Fruit fly (Drosophila melanogaster) whole organism, embryonic: Measurements from ENCODE around the gene CG31089.

Experiments
- CG10274 ChIP-seq: fragments of 200-800 bp; sonication (Bioruptor generic); optimal IDR thresholded peaks from 3 replicates; lab custom pipeline; 2017; ENCODE audit warnings: missing biosample characterization, mild to moderate bottlenecking, missing genetic modification characterization
- CG11456 ChIP-seq: fragments of 200-800 bp; sonication (Bioruptor generic); IDR thresholded peaks from 3 replicates; pipeline ENCODE4 v1.3.6; 2022; ENCODE audit warnings: missing biosample characterization, missing genetic modification characterization
- CG11696 ChIP-seq: fragments of 200-800 bp; sonication (Bioruptor generic); IDR thresholded peaks from 2 replicates; pipeline ENCODE4 v1.3.6; 2022; ENCODE audit warnings: missing biosample characterization, missing genetic modification characterization
- CG12155 ChIP-seq: fragments of 200-800 bp; sonication (Bioruptor generic); optimal IDR thresholded peaks from 3 replicates; lab custom pipeline; 2016; ENCODE audit warnings: missing biosample characterization, missing genetic modification characterization
- CG12219 ChIP-seq: fragments of 200-800 bp; sonication (Bioruptor generic); optimal IDR thresholded peaks from 3 replicates; lab custom pipeline; 2018; ENCODE audit warnings: missing biosample characterization, mild to moderate bottlenecking, missing genetic modification characterization
- CG12744 ChIP-seq: fragments of 200-800 bp; sonication (Bioruptor generic); optimal IDR thresholded peaks from 2 replicates; lab custom pipeline; 2016; ENCODE audit warnings: missing biosample characterization, missing genetic modification characterization
- CG14014 ChIP-seq: fragments of 200-800 bp; sonication (Bioruptor generic); IDR thresholded peaks from 2 replicates; pipeline ENCODE4 v1.3.6; 2022; ENCODE audit warnings: missing biosample characterization, missing genetic modification characterization
- CG15269 ChIP-seq: fragments of 200-800 bp; sonication (Bioruptor generic); optimal IDR thresholded peaks from 2 replicates; lab custom pipeline; 2018; ENCODE audit warnings: missing biosample characterization, mild to moderate bottlenecking, missing genetic modification characterization, moderate library complexity
- CG17186 ChIP-seq: fragments of 200-800 bp; sonication (Bioruptor generic); optimal IDR thresholded peaks from 3 replicates; lab custom pipeline; 2017; ENCODE audit warnings: missing biosample characterization, missing genetic modification reagents, missing genetic modification characterization
- CG2202 ChIP-seq: fragments of 200-800 bp; sonication (Bioruptor generic); optimal IDR thresholded peaks from 2 replicates; lab custom pipeline; 2018; ENCODE audit warnings: missing biosample characterization, mild to moderate bottlenecking, missing genetic modification characterization
- CG2875 ChIP-seq: fragments of 200-800 bp; sonication (Bioruptor generic); optimal IDR thresholded peaks from 2 replicates; lab custom pipeline; 2017; ENCODE audit warnings: missing biosample characterization, mild to moderate bottlenecking, missing genetic modification characterization, missing genetic modification reagents
- CG34376 ChIP-seq: fragments of 200-800 bp; sonication (Bioruptor generic); optimal IDR thresholded peaks from 2 replicates; lab custom pipeline; 2018; ENCODE audit warnings: missing biosample characterization, mild to moderate bottlenecking, missing genetic modification characterization
- CG4404 ChIP-seq: fragments of 200-800 bp; sonication (Bioruptor generic); IDR thresholded peaks from 2 replicates; pipeline ENCODE4 v1.3.6; 2022; ENCODE audit warnings: missing biosample characterization, missing genetic modification characterization
- CG7271 ChIP-seq: fragments of 200-800 bp; sonication (Bioruptor generic); optimal IDR thresholded peaks from 2 replicates; lab custom pipeline; 2018; ENCODE audit warnings: missing biosample characterization, mild to moderate bottlenecking, missing genetic modification characterization, moderate library complexity
- CG7357 ChIP-seq: fragments of 200-800 bp; sonication (Bioruptor generic); IDR thresholded peaks from 3 replicates; pipeline ENCODE4 v1.3.6; 2022; ENCODE audit warnings: missing biosample characterization, missing genetic modification characterization
- CG8281 ChIP-seq: fragments of 200-800 bp; sonication (Bioruptor generic); optimal IDR thresholded peaks from 2 replicates; lab custom pipeline; 2018; ENCODE audit warnings: missing biosample characterization, mild to moderate bottlenecking, missing genetic modification characterization, moderate library complexity
- CG9215 ChIP-seq: fragments of 200-800 bp; sonication (Bioruptor generic); IDR thresholded peaks from 2 replicates; pipeline ENCODE4 v1.3.6; 2022; ENCODE audit warnings: missing biosample characterization, missing genetic modification characterization
- CkIIα-i1 ChIP-seq: fragments of 200-800 bp; sonication (Bioruptor generic); IDR thresholded peaks from 2 replicates; pipeline ENCODE4 v1.3.6; 2022; ENCODE audit warnings: missing biosample characterization, missing genetic modification characterization
- Dp ChIP-seq: fragments of 200-800 bp; sonication (Bioruptor generic); optimal IDR thresholded peaks from 2 replicates; lab custom pipeline; 2018; ENCODE audit warnings: missing biosample characterization, mild to moderate bottlenecking, missing genetic modification characterization, moderate library complexity
- Dref ChIP-seq: fragments of 200-800 bp; sonication (Bioruptor generic); IDR thresholded peaks from 2 replicates; pipeline ENCODE4 v1.3.6; 2022; ENCODE audit warnings: missing biosample characterization, missing genetic modification characterization
- HLH3B ChIP-seq: fragments of 200-800 bp; sonication (Bioruptor generic); IDR thresholded peaks from 2 replicates; pipeline ENCODE4 v1.3.6; 2022; ENCODE audit warnings: missing biosample characterization, missing genetic modification characterization
- NK7.1 ChIP-seq: fragments of 200-800 bp; sonication (Bioruptor generic); optimal IDR thresholded peaks from 3 replicates; lab custom pipeline; 2016; ENCODE audit warnings: missing biosample characterization, missing genetic modification characterization
- Ptx1 ChIP-seq: fragments of 200-800 bp; sonication (Bioruptor generic); IDR thresholded peaks from 2 replicates; pipeline ENCODE4 v1.3.6; 2022; ENCODE audit warnings: missing biosample characterization, missing genetic modification characterization
- Side ChIP-seq: fragments of 200-800 bp; sonication (Bioruptor generic); optimal IDR thresholded peaks from 2 replicates; lab custom pipeline; 2016; ENCODE audit warnings: missing biosample characterization, missing genetic modification characterization
- Vsx1 ChIP-seq: fragments of 200-800 bp; sonication (Bioruptor generic); optimal IDR thresholded peaks from 2 replicates; lab custom pipeline; 2017; ENCODE audit warnings: missing biosample characterization, mild to moderate bottlenecking, missing genetic modification characterization, missing genetic modification reagents
- Xbp1 ChIP-seq: fragments of 200-800 bp; sonication (Bioruptor generic); optimal IDR thresholded peaks from 3 replicates; lab custom pipeline; 2016; ENCODE audit warnings: missing biosample characterization, mild to moderate bottlenecking, missing genetic modification characterization
- ara ChIP-seq: fragments of 200-800 bp; sonication (Bioruptor generic); IDR thresholded peaks from 2 replicates; pipeline ENCODE4 v1.3.6; 2022; ENCODE audit warnings: missing biosample characterization, missing genetic modification characterization
- bbx ChIP-seq: fragments of 200-800 bp; sonication (Bioruptor generic); IDR thresholded peaks from 2 replicates; pipeline ENCODE4 v1.3.6; 2022; ENCODE audit warnings: missing biosample characterization, missing genetic modification characterization; ENCODE audit not compliant: partially characterized antibody
- caup ChIP-seq: fragments of 200-800 bp; sonication (Bioruptor generic); optimal IDR thresholded peaks from 3 replicates; lab custom pipeline; 2017; ENCODE audit warnings: missing biosample characterization, mild to moderate bottlenecking, missing genetic modification characterization, moderate library complexity; ENCODE audit not compliant: severe bottlenecking
- chif ChIP-seq, 2 experiments: fragments of 200-800 bp; sonication (Bioruptor generic); optimal IDR thresholded peaks; 3 replicates each; lab custom pipeline; 2016; ENCODE audit warnings: missing biosample characterization in 2 of 2, missing genetic modification characterization in 2 of 2
- emc ChIP-seq: fragments of 200-800 bp; sonication (Bioruptor generic); optimal IDR thresholded peaks from 2 replicates; lab custom pipeline; 2016; ENCODE audit warnings: missing biosample characterization, missing genetic modification characterization
- en ChIP-seq: fragments of 200-800 bp; sonication (Bioruptor generic); optimal IDR thresholded peaks from 2 replicates; lab custom pipeline; 2016; ENCODE audit warnings: missing biosample characterization, missing genetic modification characterization
- eve ChIP-seq, 2 experiments: fragments of >200 bp; optimal IDR thresholded peaks; 2 replicates each; lab custom pipeline; 2017; ENCODE audit warnings: missing biosample characterization in 2 of 2, missing genetic modification characterization in 2 of 2
- fu2 ChIP-seq: fragments of 200-800 bp; sonication (Bioruptor generic); optimal IDR thresholded peaks from 2 replicates; lab custom pipeline; 2016; ENCODE audit warnings: missing biosample characterization, missing genetic modification characterization
- lmd ChIP-seq: fragments of 200-800 bp; sonication (Bioruptor generic); IDR thresholded peaks from 2 replicates; pipeline ENCODE4 v1.3.6; 2022; ENCODE audit warnings: missing biosample characterization, missing genetic modification characterization
- nau ChIP-seq: fragments of 200-800 bp; sonication (Bioruptor generic); optimal IDR thresholded peaks from 3 replicates; lab custom pipeline; 2017; ENCODE audit warnings: missing biosample characterization, mild to moderate bottlenecking, missing genetic modification characterization, missing genetic modification reagents
- nmo ChIP-seq: fragments of 200-800 bp; sonication (Bioruptor generic); optimal IDR thresholded peaks from 2 replicates; lab custom pipeline; 2018; ENCODE audit warnings: missing biosample characterization, mild to moderate bottlenecking, missing genetic modification characterization, moderate library complexity
- org-1 ChIP-seq: fragments of 200-800 bp; sonication (Bioruptor generic); optimal IDR thresholded peaks from 2 replicates; lab custom pipeline; 2017; ENCODE audit warnings: missing biosample characterization, missing genetic modification characterization
- pfk ChIP-seq: fragments of 200-800 bp; sonication (Bioruptor generic); optimal IDR thresholded peaks from 2 replicates; lab custom pipeline; 2018; ENCODE audit warnings: missing biosample characterization, mild to moderate bottlenecking, missing genetic modification characterization, moderate library complexity
- ranshi ChIP-seq: fragments of 200-800 bp; sonication (Bioruptor generic); IDR thresholded peaks from 2 replicates; pipeline ENCODE4 v1.3.6; 2022; ENCODE audit warnings: missing biosample characterization, missing genetic modification characterization
- sens ChIP-seq: fragments of 200-800 bp; sonication (Bioruptor generic); peaks from one replicate; lab custom pipeline; 2016; ENCODE audit warnings: missing biosample characterization, missing genetic modification characterization
- seq ChIP-seq: fragments of 200-800 bp; sonication (Bioruptor generic); IDR thresholded peaks from 2 replicates; pipeline ENCODE4 v1.3.6; 2022; ENCODE audit warnings: missing biosample characterization, missing genetic modification characterization
- sima ChIP-seq: fragments of 200-800 bp; sonication (Bioruptor generic); optimal IDR thresholded peaks from 2 replicates; lab custom pipeline; 2016; ENCODE audit warnings: missing biosample characterization, missing genetic modification characterization
- so ChIP-seq: fragments of 200-800 bp; sonication (Bioruptor generic); IDR thresholded peaks from 3 replicates; pipeline ENCODE4 v1.3.6; 2022; ENCODE audit warnings: missing biosample characterization, missing genetic modification characterization
- sob ChIP-seq: fragments of 200-800 bp; sonication (Bioruptor generic); IDR thresholded peaks from 2 replicates; pipeline ENCODE4 v1.3.6; 2022; ENCODE audit warnings: missing biosample characterization, missing genetic modification characterization
- stwl ChIP-seq: fragments of 200-800 bp; sonication (Bioruptor generic); optimal IDR thresholded peaks from 3 replicates; lab custom pipeline; 2018; ENCODE audit warnings: missing biosample characterization, mild to moderate bottlenecking, missing genetic modification characterization, moderate library complexity
- tin ChIP-seq: fragments of 200-800 bp; sonication (Bioruptor generic); optimal IDR thresholded peaks from 3 replicates; lab custom pipeline; 2016; ENCODE audit warnings: missing biosample characterization, missing genetic modification characterization
- tna ChIP-seq: fragments of 200-800 bp; sonication (Bioruptor generic); IDR thresholded peaks from 2 replicates; pipeline ENCODE4 v1.3.6; 2022; ENCODE audit warnings: missing biosample characterization, missing genetic modification characterization; ENCODE audit not compliant: partially characterized antibody
- trem ChIP-seq: fragments of 200-800 bp; optimal IDR thresholded peaks from 3 replicates; lab custom pipeline; 2019; ENCODE audit warnings: missing biosample characterization, mild to moderate bottlenecking, missing genetic modification characterization, moderate library complexity
- tup ChIP-seq: fragments of 200-800 bp; sonication (Bioruptor generic); optimal IDR thresholded peaks from 2 replicates; lab custom pipeline; 2016; ENCODE audit warnings: missing biosample characterization, mild to moderate bottlenecking, missing genetic modification characterization, moderate library complexity

CG31089 gene

dm6 chr3R:25880198-25880970 lies 22.1 kb upstream of the CG31089 start (continued):
- TF ChIP-seq emc (no peak), nmo (GFP tag; lab: Kevin White, UChicago) (peak; percentile 63), Side (GFP tag; lab: Kevin White, UChicago) (no peak), CG10274 (GFP tag; lab: Kevin White, UChicago) (no peak), CG7271 (tag; lab: Kevin White, UChicago) (no peak), Vsx1 (GFP tag; lab: Kevin White, UChicago) (no peak), CG2202 (tag; lab: Kevin White, UChicago) (no peak), CG8281 (tag; lab: Kevin White, UChicago) (no peak), CG17186 (GFP tag; lab: Kevin White, UChicago) (no peak), fu2 (GFP tag; lab: Kevin White, UChicago) (no peak), CG9215 (GFP tag; lab: Robert Waterston, UW) (no peak), CG15269 (peak; percentile 59), CG12219 (GFP tag; lab: Kevin White, UChicago) (no peak), seq (GFP tag; lab: Robert Waterston, UW) (no peak), lmd (GFP tag; lab: Robert Waterston, UW) (no peak; the same call in 1 of the 2 replicates), nau (no peak), tup (GFP tag; lab: Kevin White, UChicago) (no peak), bbx (GFP tag; lab: Robert Waterston, UW) (no peak), chif (GFP tag; optimal IDR thresholded peaks at IDR 0.05; lab: Kevin White, UChicago) (peak in 1 of 2 experiments; percentile 5), CG34376 (GFP tag; lab: Kevin White, UChicago) (no peak), sima (GFP tag; lab: Kevin White, UChicago) (no peak), so (GFP tag; lab: Robert Waterston, UW) (no peak), Xbp1 (peak; percentile 31), stwl (tag; lab: Kevin White, UChicago) (no peak), pfk (GFP tag; lab: Kevin White, UChicago) (no peak), CG7357 (no peak), CG14014 (GFP tag; lab: Robert Waterston, UW) (0 out of 2 replicates have a peak, but pooled peaks have one; percentile 44), tin (GFP tag; lab: Kevin White, UChicago) (peak; percentile 53), sob (0 out of 2 replicates have a peak, but pooled peaks have one; percentile 29), CG11696 (GFP tag; lab: Robert Waterston, UW) (0 out of 2 replicates have a peak, but pooled peaks have one; percentile 29), ranshi (peak; percentile 55; the same call in 1 of the 2 replicates), NK7.1 (no peak), ara (GFP tag; lab: Robert Waterston, UW) (no peak), Dref (GFP tag; lab: Robert Waterston, UW) (no peak), CkIIα-i1 (GFP tag; lab: Robert Waterston, UW) (no peak), tna (GFP tag; lab: Robert Waterston, UW) (no peak), en (no peak), HLH3B (GFP tag; lab: Robert Waterston, UW) (0 out of 2 replicates have a peak, but pooled peaks have one; percentile 40), Dp (GFP tag; lab: Kevin White, UChicago) (no peak), org-1 (peak; percentile 23), CG12744 (no peak), caup (peak; percentile 27), eve (GFP tag; optimal IDR thresholded peaks at IDR 0.05; lab: Kevin White, UChicago) (no peak), CG12155 (GFP tag; lab: Kevin White, UChicago) (peak; percentile 11), trem (tag; lab: Kevin White, UChicago) (peak; percentile 45), sens (GFP tag; lab: Kevin White, UChicago) (peak; percentile 37), CG11456 (GFP tag; lab: Robert Waterston, UW) (no peak), Ptx1 (0 out of 2 replicates have a peak, but pooled peaks have one; percentile 29), CG4404 (GFP tag; lab: Robert Waterston, UW) (no peak), CG2875 (no peak)
